Fruit fly (Drosophila melanogaster): ENCODE results near the gene Qtzl.

Qtzl gene

dm6 chr2L:12007853-12008252 lies 12.3 kb downstream of the Qtzl start, which contains the start of gene Rh5:
Gene Rh5 (plus strand): TSS chr2L:12008153.
- TF ChIP-seq dl (GFP tag; optimal IDR thresholded peaks at IDR 0.05; ENCODE audit: insufficient read depth in 1 of 2, partially characterized antibody in 2 of 2) (no peak), Mio (GFP tag; optimal IDR thresholded peaks at IDR 0.05) (no peak), dsf (GFP tag; optimal IDR thresholded peaks at IDR 0.05; ENCODE audit: borderline replicate concordance) (no peak), Hr78 (GFP tag; optimal IDR thresholded peaks at IDR 0.05) (no peak)

- TF ChIP-seq Hnf4 (GFP tag; optimal IDR thresholded peaks at IDR 0.05) (peak; percentile 49), Mio (GFP tag; optimal IDR thresholded peaks at IDR 0.05) (peak; percentile 4), Hr83 (GFP tag; optimal IDR thresholded peaks at IDR 0.05; ENCODE audit: poor library complexity, severe bottlenecking) (peak; percentile 57), dl (GFP tag; optimal IDR thresholded peaks at IDR 0.05; ENCODE audit: insufficient read depth in 1 of 2, partially characterized antibody in 2 of 2) (peak; percentile 61 to 69), CrebA (GFP tag; optimal IDR thresholded peaks at IDR 0.05; ENCODE audit: borderline replicate concordance) (no peak), HLH106 (tag; optimal IDR thresholded peaks at IDR 0.05) (peak; percentile 13), Sp1 (GFP tag; optimal IDR thresholded peaks at IDR 0.05) (peak; percentile 45), Rel (GFP tag; optimal IDR thresholded peaks at IDR 0.05) (no peak), Rel (tag; optimal IDR thresholded peaks at IDR 0.05) (peak; percentile 81), foxo (GFP tag; optimal IDR thresholded peaks at IDR 0.05) (peak in 1 of 2 experiments; percentile 22), fru (GFP tag; optimal IDR thresholded peaks at IDR 0.05) (peak; percentile 17), h (GFP tag; optimal IDR thresholded peaks at IDR 0.05) (peak; percentile 70), br (GFP tag; optimal IDR thresholded peaks at IDR 0.05) (peak; percentile 39), psq (GFP tag; optimal IDR thresholded peaks at IDR 0.05) (peak; percentile 12), jim (GFP tag; optimal IDR thresholded peaks at IDR 0.05) (no peak), Jra (GFP tag; optimal IDR thresholded peaks at IDR 0.05) (peak; percentile 51), Vsx2 (GFP tag; optimal IDR thresholded peaks at IDR 0.05; ENCODE audit: partially characterized antibody) (no peak), Hr78 (GFP tag; optimal IDR thresholded peaks at IDR 0.05) (no peak)
These were observed 14.7 kb downstream of the Qtzl start for dm6 chr2L:12010100-12010876.

dm6 chr2L:12010877-12011666 lies 15.5 kb downstream of the Qtzl start:
- TF ChIP-seq br (GFP tag; optimal IDR thresholded peaks at IDR 0.05) (peak; percentile 92), pan (optimal IDR thresholded peaks at IDR 0.05) (no peak), Rel (GFP tag; optimal IDR thresholded peaks at IDR 0.05) (no peak), Rel (tag; optimal IDR thresholded peaks at IDR 0.05) (peak; percentile 69), Abd-B (GFP tag; optimal IDR thresholded peaks at IDR 0.05) (no peak), Hr78 (GFP tag; optimal IDR thresholded peaks at IDR 0.05) (no peak), psq (GFP tag; optimal IDR thresholded peaks at IDR 0.05) (peak; percentile 76), Mio (GFP tag; optimal IDR thresholded peaks at IDR 0.05) (peak; percentile 32), woc (GFP tag; optimal IDR thresholded peaks at IDR 0.05) (peak; percentile 91), HLH106 (tag; optimal IDR thresholded peaks at IDR 0.05) (peak; percentile 97), h (GFP tag; optimal IDR thresholded peaks at IDR 0.05) (peak; percentile 92), sage (GFP tag; optimal IDR thresholded peaks at IDR 0.05) (peak; percentile 84), CG9705 (GFP tag; optimal IDR thresholded peaks at IDR 0.05) (peak; percentile 95), GATAd (GFP tag; optimal IDR thresholded peaks at IDR 0.05) (no peak), rgr (GFP tag; optimal IDR thresholded peaks at IDR 0.05) (peak; percentile 86), foxo (GFP tag; optimal IDR thresholded peaks at IDR 0.05) (peak in 1 of 2 experiments; percentile 92), dsf (GFP tag; optimal IDR thresholded peaks at IDR 0.05; ENCODE audit: borderline replicate concordance) (peak; percentile 4), OdsH (GFP tag; optimal IDR thresholded peaks at IDR 0.05) (peak; percentile 91), Hr83 (GFP tag; optimal IDR thresholded peaks at IDR 0.05; ENCODE audit: poor library complexity, severe bottlenecking) (peak; percentile 2), Jra (GFP tag; optimal IDR thresholded peaks at IDR 0.05) (peak; percentile 77), ey (GFP tag; optimal IDR thresholded peaks at IDR 0.05) (peak; percentile 92), sv (GFP tag; optimal IDR thresholded peaks at IDR 0.05) (peak; percentile 84), dl (GFP tag; optimal IDR thresholded peaks at IDR 0.05; ENCODE audit: insufficient read depth in 1 of 2, partially characterized antibody in 2 of 2) (peak; percentile 46 to 78), CG32264 (GFP tag; optimal IDR thresholded peaks at IDR 0.05) (peak; percentile 56), Dfd (GFP tag; optimal IDR thresholded peaks at IDR 0.05) (no peak), dmrt93B (GFP tag; optimal IDR thresholded peaks at IDR 0.05) (peak; percentile 91), Hnf4 (GFP tag; optimal IDR thresholded peaks at IDR 0.05) (peak; percentile 75), Sp1 (GFP tag; optimal IDR thresholded peaks at IDR 0.05) (peak; percentile 96), fru (GFP tag; optimal IDR thresholded peaks at IDR 0.05) (peak; percentile 91), jim (GFP tag; optimal IDR thresholded peaks at IDR 0.05) (no peak)
